Fruit fly (Drosophila melanogaster) whole organism, embryonic: ENCODE results near the gene Usp8.

Source experiments
- CG10267 ChIP-seq: fragments of 200-800 bp; sonication (Bioruptor generic); optimal IDR thresholded peaks from 2 replicates; lab custom pipeline; 2018; ENCODE audit warnings: missing biosample characterization, mild to moderate bottlenecking, missing genetic modification characterization, moderate library complexity
- CG10274 ChIP-seq: fragments of 200-800 bp; sonication (Bioruptor generic); optimal IDR thresholded peaks from 3 replicates; lab custom pipeline; 2017; ENCODE audit warnings: missing biosample characterization, mild to moderate bottlenecking, missing genetic modification characterization
- CG10959 ChIP-seq: fragments of 200-800 bp; sonication (Bioruptor generic); IDR thresholded peaks from 2 replicates; pipeline ENCODE4 v1.3.6; 2022; ENCODE audit warnings: missing biosample characterization, missing genetic modification characterization
- CG11696 ChIP-seq: fragments of 200-800 bp; sonication (Bioruptor generic); IDR thresholded peaks from 2 replicates; pipeline ENCODE4 v1.3.6; 2022; ENCODE audit warnings: missing biosample characterization, missing genetic modification characterization
- CG11723 ChIP-seq: fragments of 200-800 bp; sonication (Bioruptor generic); optimal IDR thresholded peaks from 2 replicates; lab custom pipeline; 2017; ENCODE audit warnings: missing biosample characterization, mild to moderate bottlenecking, missing genetic modification characterization
- CG14014 ChIP-seq: fragments of 200-800 bp; sonication (Bioruptor generic); IDR thresholded peaks from 2 replicates; pipeline ENCODE4 v1.3.6; 2022; ENCODE audit warnings: missing biosample characterization, missing genetic modification characterization
- CG14441 ChIP-seq: fragments of 200-800 bp; sonication (Bioruptor generic); IDR thresholded peaks from 2 replicates; pipeline ENCODE4 v1.3.6; 2022; ENCODE audit warnings: missing biosample characterization, missing genetic modification characterization
- CG15073 ChIP-seq: fragments of 200-800 bp; sonication (Bioruptor generic); optimal IDR thresholded peaks from 2 replicates; lab custom pipeline; 2016; ENCODE audit warnings: missing biosample characterization, missing genetic modification characterization
- CG1603 ChIP-seq: fragments of 200-800 bp; sonication (Bioruptor generic); optimal IDR thresholded peaks from 2 replicates; lab custom pipeline; 2019; ENCODE audit warnings: missing biosample characterization, mild to moderate bottlenecking, missing genetic modification characterization, moderate library complexity
- CG17802 ChIP-seq: fragments of 200-800 bp; sonication (Bioruptor generic); optimal IDR thresholded peaks from 2 replicates; lab custom pipeline; 2018; ENCODE audit warnings: missing biosample characterization, mild to moderate bottlenecking, missing genetic modification characterization, moderate library complexity
- CG18476 ChIP-seq: fragments of 200-800 bp; sonication (Bioruptor generic); optimal IDR thresholded peaks from 2 replicates; lab custom pipeline; 2016; ENCODE audit warnings: missing biosample characterization, mild to moderate bottlenecking, missing genetic modification characterization
- CG2678 ChIP-seq: fragments of 200-800 bp; sonication (Bioruptor generic); optimal IDR thresholded peaks from 3 replicates; lab custom pipeline; 2019; ENCODE audit warnings: missing biosample characterization, mild to moderate bottlenecking, missing genetic modification characterization, moderate library complexity
- CG42726 ChIP-seq: fragments of 200-800 bp; sonication (Bioruptor generic); IDR thresholded peaks from 2 replicates; pipeline ENCODE4 v1.3.6; 2022; ENCODE audit warnings: missing biosample characterization, missing genetic modification characterization; ENCODE audit not compliant: partially characterized antibody
- CG43689 ChIP-seq: fragments of 200-800 bp; sonication (Bioruptor generic); IDR thresholded peaks from 2 replicates; pipeline ENCODE4 v1.3.6; 2022; ENCODE audit warnings: missing biosample characterization, missing genetic modification characterization
- CG5245 ChIP-seq: fragments of 200-800 bp; sonication (Bioruptor generic); optimal IDR thresholded peaks from 3 replicates; lab custom pipeline; 2016; ENCODE audit warnings: missing biosample characterization, missing genetic modification characterization
- CG5953 ChIP-seq: fragments of 200-800 bp; sonication (Bioruptor generic); IDR thresholded peaks from 2 replicates; pipeline ENCODE4 v1.3.6; 2022; ENCODE audit warnings: missing biosample characterization, missing genetic modification characterization
- CG6689 ChIP-seq: fragments of 200-800 bp; sonication (Bioruptor generic); IDR thresholded peaks from 2 replicates; pipeline ENCODE4 v1.3.6; 2022; ENCODE audit warnings: missing biosample characterization, missing genetic modification characterization
- CG9437 ChIP-seq: fragments of 200-800 bp; sonication (Bioruptor generic); optimal IDR thresholded peaks from 2 replicates; lab custom pipeline; 2018; ENCODE audit warnings: missing biosample characterization, mild to moderate bottlenecking, missing genetic modification characterization
- Dad ChIP-seq: fragments of 200-800 bp; sonication (Bioruptor generic); optimal IDR thresholded peaks from 3 replicates; lab custom pipeline; 2016; ENCODE audit warnings: missing biosample characterization, missing genetic modification characterization
- ERR ChIP-seq: fragments of 200-800 bp; sonication (Bioruptor generic); optimal IDR thresholded peaks from 2 replicates; lab custom pipeline; 2016; ENCODE audit warnings: missing biosample characterization, missing genetic modification characterization
- HLH54F ChIP-seq: fragments of 200-800 bp; sonication (Bioruptor generic); optimal IDR thresholded peaks from 3 replicates; lab custom pipeline; 2016; ENCODE audit warnings: missing biosample characterization, missing genetic modification characterization
- HmgZ ChIP-seq: fragments of 200-800 bp; sonication (Bioruptor generic); optimal IDR thresholded peaks from 2 replicates; lab custom pipeline; 2018; ENCODE audit warnings: missing biosample characterization, mild to moderate bottlenecking, missing genetic modification characterization
- Hmr ChIP-seq: fragments of 200-800 bp; sonication (Bioruptor generic); optimal IDR thresholded peaks from 3 replicates; lab custom pipeline; 2017; ENCODE audit warnings: mild to moderate bottlenecking, missing biosample characterization, missing genetic modification reagents, missing genetic modification characterization
- Kr ChIP-seq: fragments of 200-800 bp; sonication (Bioruptor generic); optimal IDR thresholded peaks from 2 replicates; lab custom pipeline; 2017; ENCODE audit warnings: missing biosample characterization, mild to moderate bottlenecking, missing genetic modification characterization
- Lhr ChIP-seq: fragments of 200-800 bp; sonication (Bioruptor generic); optimal IDR thresholded peaks from 3 replicates; lab custom pipeline; 2017; ENCODE audit warnings: mild to moderate bottlenecking, missing biosample characterization, missing genetic modification reagents, missing genetic modification characterization
- PHDP ChIP-seq: fragments of 200-800 bp; sonication (Bioruptor generic); optimal IDR thresholded peaks from 3 replicates; lab custom pipeline; 2018; ENCODE audit warnings: missing biosample characterization, mild to moderate bottlenecking, missing genetic modification characterization, moderate library complexity
- Side ChIP-seq: fragments of 200-800 bp; sonication (Bioruptor generic); optimal IDR thresholded peaks from 2 replicates; lab custom pipeline; 2016; ENCODE audit warnings: missing biosample characterization, missing genetic modification characterization
- Sry-β ChIP-seq: fragments of 200-800 bp; sonication (Bioruptor generic); optimal IDR thresholded peaks from 2 replicates; lab custom pipeline; 2018; ENCODE audit warnings: missing biosample characterization, mild to moderate bottlenecking, missing genetic modification characterization, moderate library complexity
- Stat92E ChIP-seq, 3 experiments: fragments of >200 bp in 2 of 3; fragments of 200-800 bp in 1 of 3; sonication (Bioruptor generic) in 1 of 3; optimal IDR thresholded peaks; 2 replicates each; lab custom pipeline; 2017 to 2019; ENCODE audit warnings: missing biosample characterization in 3 of 3, missing genetic modification characterization in 3 of 3, mild to moderate bottlenecking in 1 of 3, moderate library complexity in 1 of 3
- ap ChIP-seq: fragments of 200-800 bp; sonication (Bioruptor generic); IDR thresholded peaks from 2 replicates; pipeline ENCODE4 v1.3.6; 2022; ENCODE audit warnings: missing biosample characterization, missing genetic modification characterization
- ase ChIP-seq: fragments of 200-800 bp; sonication (Bioruptor generic); IDR thresholded peaks from 3 replicates; pipeline ENCODE4 v1.3.6; 2022; ENCODE audit warnings: missing biosample characterization, missing genetic modification characterization
- cas ChIP-seq: fragments of 200-800 bp; sonication (Bioruptor generic); IDR thresholded peaks from 2 replicates; pipeline ENCODE4 v1.3.6; 2022; ENCODE audit warnings: missing biosample characterization, missing genetic modification characterization
- chif ChIP-seq, 2 experiments: fragments of 200-800 bp; sonication (Bioruptor generic); optimal IDR thresholded peaks; 3 replicates each; lab custom pipeline; 2016; ENCODE audit warnings: missing biosample characterization in 2 of 2, missing genetic modification characterization in 2 of 2
- crc ChIP-seq: fragments of 200-800 bp; sonication (Bioruptor generic); optimal IDR thresholded peaks from 2 replicates; lab custom pipeline; 2016; ENCODE audit warnings: missing biosample characterization, missing genetic modification characterization
- dimm ChIP-seq: fragments of 200-800 bp; sonication (Bioruptor generic); IDR thresholded peaks from 2 replicates; pipeline ENCODE4 v1.3.6; 2022; ENCODE audit warnings: missing biosample characterization, missing genetic modification characterization
- eve ChIP-seq, 2 experiments: fragments of >200 bp; optimal IDR thresholded peaks; 2 replicates each; lab custom pipeline; 2017; ENCODE audit warnings: missing biosample characterization in 2 of 2, missing genetic modification characterization in 2 of 2
- gcm2 ChIP-seq: fragments of 200-800 bp; sonication (Bioruptor generic); optimal IDR thresholded peaks from 2 replicates; lab custom pipeline; 2016; ENCODE audit warnings: missing biosample characterization, missing genetic modification characterization
- gro ChIP-seq: fragments of 200-800 bp; sonication (Bioruptor generic); optimal IDR thresholded peaks from 2 replicates; lab custom pipeline; 2016; ENCODE audit warnings: missing biosample characterization, missing genetic modification characterization
- hb ChIP-seq: fragments of 200-800 bp; sonication (Bioruptor generic); IDR thresholded peaks from 3 replicates; pipeline ENCODE4 v1.3.6; 2022; ENCODE audit warnings: missing biosample characterization, missing genetic modification characterization; ENCODE audit not compliant: partially characterized antibody
- insv ChIP-seq, 2 experiments: fragments of 200-800 bp; sonication (Bioruptor generic); optimal IDR thresholded peaks; 3 replicates each; lab custom pipeline; 2016 to 2018; ENCODE audit warnings: missing biosample characterization in 2 of 2, missing genetic modification characterization in 2 of 2
- inv ChIP-seq: fragments of 200-800 bp; sonication (Bioruptor generic); IDR thresholded peaks from 2 replicates; pipeline ENCODE4 v1.3.6; 2022; ENCODE audit warnings: missing biosample characterization, missing genetic modification characterization; ENCODE audit not compliant: partially characterized antibody
- luna ChIP-seq: fragments of 200-800 bp; sonication (Bioruptor generic); optimal IDR thresholded peaks from 2 replicates; lab custom pipeline; 2016; ENCODE audit warnings: missing biosample characterization, missing genetic modification characterization
- mld ChIP-seq: fragments of 200-800 bp; sonication (Bioruptor generic); IDR thresholded peaks from 3 replicates; pipeline ENCODE4 v1.3.6; 2022; ENCODE audit warnings: missing biosample characterization, missing genetic modification characterization; ENCODE audit not compliant: partially characterized antibody
- nau ChIP-seq: fragments of 200-800 bp; sonication (Bioruptor generic); optimal IDR thresholded peaks from 3 replicates; lab custom pipeline; 2017; ENCODE audit warnings: missing biosample characterization, mild to moderate bottlenecking, missing genetic modification characterization, missing genetic modification reagents
- nerfin-2 ChIP-seq: fragments of 200-800 bp; sonication (Bioruptor generic); IDR thresholded peaks from 2 replicates; pipeline ENCODE4 v1.3.6; 2022; ENCODE audit warnings: missing biosample characterization, missing genetic modification characterization; ENCODE audit not compliant: partially characterized antibody
- oc ChIP-seq: fragments of 200-800 bp; sonication (Bioruptor generic); optimal IDR thresholded peaks from 2 replicates; lab custom pipeline; 2018; ENCODE audit warnings: missing biosample characterization, mild to moderate bottlenecking, missing genetic modification characterization, moderate library complexity
- so ChIP-seq: fragments of 200-800 bp; sonication (Bioruptor generic); IDR thresholded peaks from 3 replicates; pipeline ENCODE4 v1.3.6; 2022; ENCODE audit warnings: missing biosample characterization, missing genetic modification characterization
- sug ChIP-seq: fragments of 200-800 bp; optimal IDR thresholded peaks from 2 replicates; lab custom pipeline; 2019; ENCODE audit warnings: missing biosample characterization, mild to moderate bottlenecking, missing genetic modification characterization, moderate library complexity
- tna ChIP-seq: fragments of 200-800 bp; sonication (Bioruptor generic); IDR thresholded peaks from 2 replicates; pipeline ENCODE4 v1.3.6; 2022; ENCODE audit warnings: missing biosample characterization, missing genetic modification characterization; ENCODE audit not compliant: partially characterized antibody
- wek ChIP-seq: fragments of 200-800 bp; sonication (Bioruptor generic); optimal IDR thresholded peaks from 3 replicates; lab custom pipeline; 2018; ENCODE audit warnings: missing biosample characterization, mild to moderate bottlenecking, missing genetic modification characterization, moderate library complexity
- yki ChIP-seq: fragments of >200 bp; optimal IDR thresholded peaks from 3 replicates; lab custom pipeline; 2018

The Usp8 gene

DNA sequence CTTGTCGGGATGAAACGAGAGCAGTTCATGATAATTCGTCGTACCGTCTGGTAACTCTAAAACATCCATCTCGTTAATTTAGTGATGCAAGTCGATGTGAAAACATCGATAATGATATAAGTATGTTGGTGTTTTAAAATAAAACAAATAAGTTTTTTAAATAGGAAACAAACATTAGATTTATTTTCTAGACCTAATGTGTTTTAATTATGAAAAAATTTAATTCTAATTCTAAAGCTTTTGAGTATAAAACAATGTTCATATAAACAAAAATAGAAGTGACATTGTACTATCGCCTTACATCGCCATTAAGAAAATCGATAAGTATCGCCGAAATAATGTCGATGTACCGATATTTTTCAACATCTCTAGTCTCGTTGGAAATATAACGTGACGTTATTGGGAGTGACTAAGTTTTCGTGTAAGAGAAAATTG is 23.0 kb upstream of the Usp8 start, which contains the start of gene Rab11 (continued):
- TF ChIP-seq eve (GFP tag; optimal IDR thresholded peaks at IDR 0.05; lab: Kevin White, UChicago) (no peak), so (GFP tag; lab: Robert Waterston, UW) (no peak), CG11696 (GFP tag; lab: Robert Waterston, UW) (no peak), CG1603 (tag; lab: Kevin White, UChicago) (peak; percentile 12), gro (GFP tag; lab: Kevin White, UChicago) (no peak), Side (GFP tag; lab: Kevin White, UChicago) (no peak), crc (GFP tag; lab: Kevin White, UChicago) (no peak), nerfin-2 (GFP tag; lab: Robert Waterston, UW) (peak; percentile 79), CG10274 (GFP tag; lab: Kevin White, UChicago) (no peak), Dad (peak; percentile 27), tna (GFP tag; lab: Robert Waterston, UW) (peak; percentile 67), luna (GFP tag; lab: Kevin White, UChicago) (no peak), CG43689 (GFP tag; lab: Robert Waterston, UW) (no peak), cas (GFP tag; lab: Robert Waterston, UW) (no peak), PHDP (peak; percentile 34), CG10267 (tag; lab: Kevin White, UChicago) (peak; percentile 71), CG9437 (GFP tag; lab: Kevin White, UChicago) (peak; percentile 96), chif (GFP tag; optimal IDR thresholded peaks at IDR 0.05; lab: Kevin White, UChicago) (peak in 1 of 2 experiments; percentile 41), sug (peak; percentile 71), Kr (GFP tag; lab: Kevin White, UChicago) (no peak), Stat92E (GFP tag; optimal IDR thresholded peaks at IDR 0.05; lab: Kevin White, UChicago) (no peak), Hmr (GFP tag; lab: Kevin White, UChicago) (peak; percentile 67), CG14014 (GFP tag; lab: Robert Waterston, UW) (0 out of 2 replicates have a peak, but pooled peaks have one; percentile 34), Sry-β (GFP tag; lab: Kevin White, UChicago) (no peak), CG5245 (no peak), ase (no peak), CG18476 (GFP tag; lab: Kevin White, UChicago) (peak; percentile 42), CG6689 (GFP tag; lab: Robert Waterston, UW) (peak; percentile 20; the same call in 1 of the 2 replicates), wek (GFP tag; lab: Kevin White, UChicago) (no peak), HLH54F (GFP tag; lab: Kevin White, UChicago) (peak; percentile 41), nau (no peak), CG11723 (no peak), CG14441 (GFP tag; lab: Robert Waterston, UW) (peak; percentile 32; the same call in 1 of the 2 replicates), insv (GFP tag; optimal IDR thresholded peaks at IDR 0.05; lab: Kevin White, UChicago) (peak in 1 of 2 experiments; percentile 31), mld (GFP tag; lab: Robert Waterston, UW) (peak; percentile 77), HmgZ (tag; lab: Kevin White, UChicago) (no peak), oc (tag; lab: Kevin White, UChicago) (no peak), ap (no peak), CG17802 (no peak), inv (GFP tag; lab: Robert Waterston, UW) (peak; percentile 89), Lhr (peak; percentile 21), CG2678 (tag; lab: Kevin White, UChicago) (peak; percentile 68), gcm2 (GFP tag; lab: Kevin White, UChicago) (no peak), dimm (GFP tag; lab: Robert Waterston, UW) (no peak), CG42726 (GFP tag; lab: Robert Waterston, UW) (peak; percentile 34; the same call in 1 of the 2 replicates), ERR (GFP tag; lab: Kevin White, UChicago) (peak; percentile 10), CG10959 (GFP tag; lab: Robert Waterston, UW) (no peak), hb (GFP tag; lab: Robert Waterston, UW) (peak; percentile 81), CG5953 (GFP tag; lab: Robert Waterston, UW) (no peak), CG15073 (GFP tag; lab: Kevin White, UChicago) (no peak), yki (lab: Kevin White, UChicago) (no peak)
